Worm (Caenorhabditis elegans) whole organism, young adult: Measurements from ENCODE around the gene ced-13.

Source experiments
- B0019.2 ChIP-seq: fragments of 200-800 bp; sonication (Bioruptor generic); conservative IDR thresholded peaks from 2 replicates; pipeline ENCODE4 v1.3.6; 2022; ENCODE audit warnings: missing genetic modification reagents, missing genetic modification characterization, missing compliant biosample characterization
- C06A6.2 ChIP-seq: fragments of 200-800 bp; sonication (Bioruptor generic); conservative IDR thresholded peaks from 2 replicates; pipeline ENCODE4 v1.3.6; 2022; ENCODE audit warnings: missing genetic modification characterization, missing compliant biosample characterization
- C17E4.6 ChIP-seq: fragments of 200-800 bp; sonication (Bioruptor generic); IDR thresholded peaks from 2 replicates; pipeline ENCODE4 v1.3.6; 2022; ENCODE audit warnings: missing genetic modification reagents, missing genetic modification characterization, missing compliant biosample characterization
- D2030.7 ChIP-seq: fragments of 200-800 bp; sonication (Bioruptor generic); IDR thresholded peaks from 2 replicates; pipeline ENCODE4 v1.3.6; 2022; ENCODE audit warnings: missing genetic modification reagents, missing genetic modification characterization, missing compliant biosample characterization
- F23B12.7 ChIP-seq: sonication (generic microtip); optimal IDR thresholded peaks from 2 replicates; lab custom pipeline; 2017; ENCODE audit warnings: missing genetic modification characterization, mild to moderate bottlenecking, missing compliant biosample characterization, antibody characterized with exemption, moderate library complexity; ENCODE audit not compliant: insufficient read depth
- F33H1.4 ChIP-seq: fragments of 200-800 bp; sonication (Bioruptor generic); IDR thresholded peaks from 2 replicates; pipeline ENCODE4 v1.3.6; 2022; ENCODE audit warnings: missing genetic modification reagents, missing genetic modification characterization, missing compliant biosample characterization
- F37B4.10 ChIP-seq: fragments of 200-800 bp; sonication (Bioruptor generic); IDR thresholded peaks from 2 replicates; pipeline ENCODE4 v1.3.6; 2022; ENCODE audit warnings: missing genetic modification characterization, missing compliant biosample characterization
- F52B5.7 ChIP-seq: sonication (generic microtip); optimal IDR thresholded peaks from 2 replicates; lab custom pipeline; 2016; ENCODE audit warnings: mild to moderate bottlenecking, missing genetic modification characterization, missing compliant biosample characterization
- F55B11.4 ChIP-seq: sonication (generic microtip); optimal IDR thresholded peaks from 2 replicates; lab custom pipeline; 2016; ENCODE audit warnings: missing compliant biosample characterization, missing genetic modification characterization, borderline replicate concordance; ENCODE audit not compliant: insufficient read depth
- K12H6.12 ChIP-seq: fragments of 200-800 bp; sonication (Bioruptor generic); optimal IDR thresholded peaks from 2 replicates; lab custom pipeline; 2018; ENCODE audit warnings: mild to moderate bottlenecking, missing genetic modification characterization, missing compliant biosample characterization
- T07F8.4 ChIP-seq: sonication (generic microtip); optimal IDR thresholded peaks from 2 replicates; lab custom pipeline; 2016; ENCODE audit warnings: mild to moderate bottlenecking, missing genetic modification characterization, moderate library complexity, missing compliant biosample characterization
- Y67H2A.10 ChIP-seq: fragments of 200-800 bp; sonication (Bioruptor generic); conservative IDR thresholded peaks from 2 replicates; pipeline ENCODE4 v1.3.6; 2022; ENCODE audit warnings: missing genetic modification reagents, missing genetic modification characterization, missing compliant biosample characterization
- Y79H2A.3 ChIP-seq: fragments of 200-800 bp; sonication (Bioruptor generic); conservative IDR thresholded peaks from 2 replicates; pipeline ENCODE4 v1.3.6; 2022; ENCODE audit warnings: missing genetic modification reagents, missing genetic modification characterization, missing compliant biosample characterization
- Y95B8A.8 ChIP-seq: fragments of 200-800 bp; sonication (Bioruptor generic); IDR thresholded peaks from 2 replicates; pipeline ENCODE4 v1.3.6; 2022; ENCODE audit warnings: missing genetic modification reagents, missing genetic modification characterization, missing compliant biosample characterization
- aptf-2 ChIP-seq: fragments of 200-800 bp; sonication (Bioruptor generic); conservative IDR thresholded peaks from 2 replicates; pipeline ENCODE4 v1.3.6; 2022; ENCODE audit warnings: missing genetic modification reagents, missing genetic modification characterization, missing compliant biosample characterization
- aptf-3 ChIP-seq: fragments of 200-800 bp; sonication (Bioruptor generic); IDR thresholded peaks from 2 replicates; pipeline ENCODE4 v1.3.6; 2022; ENCODE audit warnings: missing genetic modification characterization, missing compliant biosample characterization
- attf-3 ChIP-seq: fragments of 200-800 bp; sonication (Bioruptor generic); conservative IDR thresholded peaks from 2 replicates; pipeline ENCODE4 v1.3.6; 2022; ENCODE audit warnings: missing genetic modification reagents, missing genetic modification characterization, missing compliant biosample characterization
- attf-5 ChIP-seq: fragments of 200-800 bp; sonication (Bioruptor generic); optimal IDR thresholded peaks from 2 replicates; lab custom pipeline; 2018; ENCODE audit warnings: mild to moderate bottlenecking, missing genetic modification characterization, missing compliant biosample characterization
- attf-6 ChIP-seq: fragments of 200-800 bp; sonication (Bioruptor generic); IDR thresholded peaks from 2 replicates; pipeline ENCODE4 v1.3.6; 2022; ENCODE audit warnings: missing genetic modification reagents, missing genetic modification characterization, missing compliant biosample characterization
- bed-2 ChIP-seq: fragments of 200-800 bp; sonication (Bioruptor generic); IDR thresholded peaks from 2 replicates; pipeline ENCODE4 v1.3.6; 2022; ENCODE audit warnings: missing genetic modification reagents, missing genetic modification characterization, missing compliant biosample characterization
- ccch-3 ChIP-seq: fragments of 200-800 bp; sonication (Bioruptor generic); optimal IDR thresholded peaks from 2 replicates; lab custom pipeline; 2018; ENCODE audit warnings: mild to moderate bottlenecking, missing genetic modification characterization, missing compliant biosample characterization
- cebp-2 ChIP-seq: fragments of 200-800 bp; sonication (Bioruptor generic); IDR thresholded peaks from 2 replicates; pipeline ENCODE4 v1.3.6; 2022; ENCODE audit warnings: missing genetic modification characterization, missing compliant biosample characterization
- ceh-100 ChIP-seq: fragments of 200-800 bp; sonication (Bioruptor generic); IDR thresholded peaks from 2 replicates; pipeline ENCODE4 v1.3.6; 2022; ENCODE audit warnings: missing genetic modification reagents, missing genetic modification characterization, missing compliant biosample characterization
- ceh-27 ChIP-seq: fragments of 200-800 bp; sonication (Bioruptor generic); optimal IDR thresholded peaks from 2 replicates; lab custom pipeline; 2018; ENCODE audit warnings: mild to moderate bottlenecking, missing genetic modification characterization, moderate library complexity, missing compliant biosample characterization
- ceh-58 ChIP-seq: fragments of 200-800 bp; sonication (Bioruptor generic); IDR thresholded peaks from 2 replicates; pipeline ENCODE4 v1.3.6; 2022; ENCODE audit warnings: missing genetic modification characterization, missing compliant biosample characterization
- dpl-1 ChIP-seq: fragments of 150-350 bp; optimal IDR thresholded peaks from 2 replicates; lab custom pipeline; 2014; ENCODE audit warnings: missing biosample characterization, missing genetic modification reagents, missing genetic modification characterization
- egl-44 ChIP-seq: fragments of 200-800 bp; sonication (Bioruptor generic); IDR thresholded peaks from 2 replicates; pipeline ENCODE4 v1.3.6; 2022; ENCODE audit warnings: missing genetic modification reagents, missing genetic modification characterization, missing compliant biosample characterization
- ekl-4 ChIP-seq: fragments of 200-800 bp; sonication (Bioruptor generic); IDR thresholded peaks from 2 replicates; pipeline ENCODE4 v1.3.6; 2022; ENCODE audit warnings: missing genetic modification reagents, missing genetic modification characterization, missing compliant biosample characterization
- him-1 ChIP-seq: sonication (generic microtip); optimal IDR thresholded peaks from 2 replicates; lab custom pipeline; 2016; ENCODE audit warnings: missing genotype, missing genetic modification reagents, missing genetic modification characterization, missing compliant biosample characterization
- hrde-1 ChIP-seq: sonication (generic microtip); optimal IDR thresholded peaks from 2 replicates; lab custom pipeline; 2016; ENCODE audit warnings: missing genetic modification characterization, mild to moderate bottlenecking, missing compliant biosample characterization, moderate library complexity, missing genotype, missing genetic modification reagents, borderline replicate concordance
- lin-26 ChIP-seq: fragments of 200-800 bp; sonication (Bioruptor generic); IDR thresholded peaks from 2 replicates; pipeline ENCODE4 v1.3.6; 2022; ENCODE audit warnings: missing genetic modification reagents, missing genetic modification characterization, missing compliant biosample characterization
- lir-1 ChIP-seq: fragments of 200-800 bp; sonication (Bioruptor generic); conservative IDR thresholded peaks from 2 replicates; pipeline ENCODE4 v1.3.6; 2022; ENCODE audit warnings: missing genetic modification reagents, missing genetic modification characterization, missing compliant biosample characterization
- lsl-1 ChIP-seq: fragments of 200-800 bp; sonication (Bioruptor generic); optimal IDR thresholded peaks from 2 replicates; lab custom pipeline; 2018; ENCODE audit warnings: mild to moderate bottlenecking, missing genetic modification characterization, moderate library complexity, missing compliant biosample characterization
- madf-6 ChIP-seq: fragments of 200-800 bp; sonication (Bioruptor generic); IDR thresholded peaks from 2 replicates; pipeline ENCODE4 v1.3.6; 2022; ENCODE audit warnings: missing genetic modification reagents, missing genetic modification characterization, missing compliant biosample characterization
- mcd-1 ChIP-seq: fragments of 200-800 bp; sonication (Bioruptor generic); IDR thresholded peaks from 2 replicates; pipeline ENCODE4 v1.3.6; 2022; ENCODE audit warnings: missing genetic modification reagents, missing genetic modification characterization, missing compliant biosample characterization
- nhr-90 ChIP-seq: sonication (generic microtip); optimal IDR thresholded peaks from 2 replicates; lab custom pipeline; 2016; ENCODE audit warnings: missing genotype, mild to moderate bottlenecking, missing genetic modification characterization, missing compliant biosample characterization
- pha-4 ChIP-seq: fragments of 150-350 bp; sonication (generic microtip); optimal IDR thresholded peaks from 2 replicates; lab custom pipeline; 2014; ENCODE audit warnings: missing biosample characterization, missing genetic modification reagents, missing genetic modification characterization
- snpc-1.3 ChIP-seq: sonication (generic microtip); optimal IDR thresholded peaks from 2 replicates; lab custom pipeline; 2017; ENCODE audit warnings: missing genetic modification characterization, mild to moderate bottlenecking, missing compliant biosample characterization, antibody characterized with exemption, moderate library complexity, missing genotype, missing genetic modification reagents; ENCODE audit not compliant: insufficient read depth
- snpc-3.4 ChIP-seq: sonication (generic microtip); optimal IDR thresholded peaks from 2 replicates; lab custom pipeline; 2017; ENCODE audit warnings: missing genetic modification characterization, mild to moderate bottlenecking, missing compliant biosample characterization, antibody characterized with exemption, moderate library complexity, missing genotype, missing genetic modification reagents
- snpc-4 ChIP-seq, 5 experiments: fragments of 150-350 bp in 1 of 5; sonication (generic microtip) in 4 of 5; optimal IDR thresholded peaks; 2 replicates each; lab custom pipeline; 2014 to 2018; ENCODE audit warnings: missing genetic modification characterization in 5 of 5, missing biosample characterization in 3 of 5, antibody characterized with exemption in 2 of 5, mild to moderate bottlenecking in 2 of 5, missing compliant biosample characterization in 2 of 5, missing genotype in 2 of 5, moderate library complexity in 2 of 5, missing genetic modification reagents in 1 of 5
- somi-1 ChIP-seq: fragments of 200-800 bp; sonication (Bioruptor generic); optimal IDR thresholded peaks from 2 replicates; lab custom pipeline; 2018; ENCODE audit warnings: mild to moderate bottlenecking, missing genetic modification characterization, missing compliant biosample characterization
- tlf-1 ChIP-seq: fragments of 200-800 bp; sonication (Bioruptor generic); optimal IDR thresholded peaks from 2 replicates; lab custom pipeline; 2018; ENCODE audit warnings: mild to moderate bottlenecking, missing genetic modification characterization, missing compliant biosample characterization
- xnd-1 ChIP-seq: sonication (generic microtip); optimal IDR thresholded peaks from 2 replicates; lab custom pipeline; 2016; ENCODE audit warnings: missing genotype, missing genetic modification reagents, missing genetic modification characterization, missing compliant biosample characterization
- zfh-2 ChIP-seq: fragments of 200-800 bp; sonication (Bioruptor generic); conservative IDR thresholded peaks from 2 replicates; pipeline ENCODE4 v1.3.6; 2022; ENCODE audit warnings: missing genetic modification reagents, missing genetic modification characterization, missing compliant biosample characterization
- ztf-6 ChIP-seq: fragments of 200-800 bp; sonication (Bioruptor generic); IDR thresholded peaks from 2 replicates; pipeline ENCODE4 v1.3.6; 2022; ENCODE audit warnings: missing genetic modification reagents, missing genetic modification characterization, missing compliant biosample characterization

The ced-13 gene

DNA sequence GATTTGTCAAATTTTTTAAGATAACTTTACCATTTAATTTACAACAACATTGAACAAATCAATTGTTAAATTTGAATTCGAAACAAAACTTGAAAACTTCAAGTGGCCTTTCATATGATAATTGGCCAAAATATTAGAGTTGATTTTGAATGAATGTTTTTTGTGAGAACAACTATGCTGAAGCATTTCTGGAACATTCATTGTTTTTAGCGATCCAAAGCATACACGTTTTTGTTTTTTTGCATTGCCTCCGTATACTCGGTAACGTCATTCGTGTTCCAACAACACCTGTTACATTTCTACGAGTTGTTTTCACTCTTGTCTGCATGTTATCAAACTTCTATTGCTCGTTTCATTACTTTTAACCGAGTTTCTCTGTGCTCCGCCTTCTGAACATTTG lies 22.5 kb downstream of the ced-13 start:
- TF ChIP-seq somi-1 = no peak
- TF ChIP-seq C06A6.2 (GFP tag; lab: Robert Waterston, UW) = no peak
- TF ChIP-seq him-1 = no peak
- TF ChIP-seq nhr-90 (tag; lab: Kevin White, UChicago) = no peak
- TF ChIP-seq zfh-2 = no peak
- TF ChIP-seq pha-4 = no peak
- TF ChIP-seq dpl-1 = no peak
- no peak for TF ChIP-seq ccch-3 (GFP tag; lab: Kevin White, UChicago)
- TF ChIP-seq ceh-27 (GFP tag; lab: Kevin White, UChicago) = no peak
- TF ChIP-seq attf-3 = no peak
- TF ChIP-seq lsl-1 (GFP tag; lab: Kevin White, UChicago) = no peak
- no peak for TF ChIP-seq C17E4.6 (GFP tag; lab: Robert Waterston, UW)
- no peak for TF ChIP-seq F55B11.4 (tag; lab: Kevin White, UChicago)
- no peak for TF ChIP-seq xnd-1 (tag; lab: Kevin White, UChicago)

DNA sequence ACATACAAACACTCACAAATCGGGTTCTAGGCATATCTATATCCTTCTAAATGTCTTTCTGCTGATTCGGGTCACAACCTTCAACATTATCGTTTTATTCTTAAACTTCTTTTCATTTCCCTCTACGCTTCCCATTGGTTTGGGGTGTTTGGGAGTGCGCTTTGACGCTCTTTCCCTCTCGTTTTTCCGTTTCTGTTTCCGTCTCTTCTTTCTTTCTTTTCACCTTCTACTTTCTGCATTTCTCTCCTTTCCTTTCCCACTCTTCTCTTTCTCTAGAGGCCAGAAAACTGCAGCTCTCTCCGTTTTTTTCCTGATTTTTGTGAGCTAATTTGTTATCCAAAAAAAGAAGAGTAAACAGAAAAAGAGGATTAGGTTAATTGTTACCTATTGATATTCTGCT lies 23.1 kb downstream of the ced-13 start:
- no peak for TF ChIP-seq tlf-1
- TF ChIP-seq mcd-1 = no peak
- TF ChIP-seq Y79H2A.3 = no peak
- TF ChIP-seq bed-2 = no peak
- TF ChIP-seq lir-1 (GFP tag; lab: Robert Waterston, UW) = no peak
- TF ChIP-seq madf-6 = no peak
- TF ChIP-seq zfh-2 = no peak
- TF ChIP-seq attf-6 (GFP tag; lab: Robert Waterston, UW) = no peak
- no peak for TF ChIP-seq attf-5 (GFP tag; lab: Kevin White, UChicago)
- no peak for TF ChIP-seq T07F8.4 (tag; lab: Kevin White, UChicago)

DNA sequence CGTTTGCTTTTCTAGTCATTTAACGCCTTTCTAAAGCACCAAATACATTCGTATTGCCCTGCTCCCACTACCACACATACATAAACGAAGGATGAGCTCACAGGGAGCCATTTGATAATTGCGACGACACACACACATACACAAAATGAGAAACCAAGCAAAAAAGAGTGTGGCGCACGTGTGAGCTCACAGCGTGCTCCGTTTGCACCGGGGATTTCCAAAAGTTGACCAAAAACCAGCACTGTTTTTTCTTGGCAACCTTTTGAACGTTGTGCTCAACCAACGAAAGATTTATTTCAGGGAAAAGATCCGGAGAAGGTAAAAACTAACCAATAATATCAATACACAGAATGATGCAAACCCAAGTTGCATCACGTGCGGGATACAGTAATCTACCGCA lies 24.6 kb downstream of the ced-13 start, which contains the start of gene ksr-1:
Gene ksr-1 (plus strand): TSS at position 301 of the 400 bp plus-strand sequence.
- TF ChIP-seq F52B5.7 (tag; lab: Kevin White, UChicago) (no peak), ceh-58 (GFP tag; lab: Robert Waterston, UW) (no peak), mcd-1 (no peak), snpc-1.3 (no peak), F37B4.10 (GFP tag; lab: Robert Waterston, UW) (no peak), ztf-6 (GFP tag; lab: Robert Waterston, UW) (no peak), F23B12.7 (tag; lab: Kevin White, UChicago) (no peak), him-1 (no peak), ceh-100 (GFP tag; lab: Robert Waterston, UW) (no peak), K12H6.12 (tag; lab: Kevin White, UChicago) (no peak), C17E4.6 (GFP tag; lab: Robert Waterston, UW) (no peak), madf-6 (no peak), dpl-1 (no peak), Y67H2A.10 (GFP tag; lab: Robert Waterston, UW) (no peak), D2030.7 (GFP tag; lab: Robert Waterston, UW) (no peak), hrde-1 (no peak), snpc-3.4 (tag; lab: Kevin White, UChicago) (no peak)
- TF ChIP-seq, all 124 proteins: peak for 0

DNA sequence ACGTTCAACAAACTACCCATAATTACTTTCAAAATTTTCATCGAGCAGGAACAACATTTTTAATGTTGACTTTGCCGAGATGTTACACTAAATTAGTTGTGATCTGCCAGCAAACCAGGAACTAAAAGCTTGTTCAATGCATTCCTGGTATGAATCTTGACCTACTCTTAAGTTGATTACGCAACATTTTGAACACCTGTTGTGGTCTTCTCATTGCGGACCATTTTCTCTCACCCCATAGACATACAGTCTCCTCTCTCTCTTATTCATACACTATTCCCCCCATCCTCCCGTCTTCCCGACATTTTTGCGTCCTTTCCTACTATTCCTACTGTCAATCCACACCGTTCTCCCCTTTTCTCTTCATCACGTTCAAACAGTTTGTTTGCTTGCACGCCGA lies 26.0 kb downstream of the ced-13 start:
- no peak for TF ChIP-seq aptf-2 (GFP tag; lab: Robert Waterston, UW)
- no peak for TF ChIP-seq F33H1.4 (GFP tag; lab: Robert Waterston, UW)
- TF ChIP-seq ekl-4 (GFP tag; lab: Robert Waterston, UW) = no peak
- no peak for TF ChIP-seq snpc-4 (GFP tag; optimal IDR thresholded peaks at IDR 0.05; lab: Kevin White, UChicago)
- no peak for TF ChIP-seq snpc-4 (tag; optimal IDR thresholded peaks at IDR 0.05; lab: Kevin White, UChicago)
- TF ChIP-seq egl-44 = no peak
- no peak for TF ChIP-seq cebp-2 (GFP tag; lab: Robert Waterston, UW)
- TF ChIP-seq lsl-1 (GFP tag; lab: Kevin White, UChicago) = no peak
- no peak for TF ChIP-seq Y95B8A.8 (GFP tag; lab: Robert Waterston, UW)
- TF ChIP-seq bed-2 = no peak
- TF ChIP-seq C06A6.2 (GFP tag; lab: Robert Waterston, UW) = no peak
- TF ChIP-seq lin-26 (GFP tag; lab: Robert Waterston, UW) = no peak
- TF ChIP-seq aptf-3 (GFP tag; lab: Robert Waterston, UW) = no peak
- no peak for TF ChIP-seq B0019.2 (GFP tag; lab: Robert Waterston, UW)
